Fruit fly (Drosophila melanogaster) whole organism, embryonic: ENCODE measurements around the gene bero.

Experiments
- BEAF-32 ChIP-seq: fragments of 200-800 bp; sonication (Bioruptor generic); optimal IDR thresholded peaks from 3 replicates; lab custom pipeline; 2017; ENCODE audit warnings: missing biosample characterization, missing genetic modification characterization, mild to moderate bottlenecking, moderate library complexity, missing genetic modification reagents
- BtbVII ChIP-seq: fragments of 200-800 bp; sonication (Bioruptor generic); optimal IDR thresholded peaks from 3 replicates; lab custom pipeline; 2017; ENCODE audit warnings: missing biosample characterization, mild to moderate bottlenecking, missing genetic modification characterization
- CG10147 ChIP-seq: fragments of 200-800 bp; sonication (Bioruptor generic); optimal IDR thresholded peaks from 2 replicates; lab custom pipeline; 2019; ENCODE audit warnings: missing biosample characterization, mild to moderate bottlenecking, missing genetic modification characterization, moderate library complexity
- CG10209 ChIP-seq: fragments of 200-800 bp; sonication (Bioruptor generic); optimal IDR thresholded peaks from 3 replicates; lab custom pipeline; 2017; ENCODE audit warnings: missing biosample characterization, mild to moderate bottlenecking, missing genetic modification characterization, missing genetic modification reagents
- CG11456 ChIP-seq: fragments of 200-800 bp; sonication (Bioruptor generic); IDR thresholded peaks from 3 replicates; pipeline ENCODE4 v1.3.6; 2022; ENCODE audit warnings: missing biosample characterization, missing genetic modification characterization
- CG11560 ChIP-seq: fragments of 200-800 bp; sonication (Bioruptor generic); IDR thresholded peaks from 3 replicates; pipeline ENCODE4 v1.3.6; 2022; ENCODE audit warnings: missing biosample characterization, missing genetic modification characterization
- CG12219 ChIP-seq: fragments of 200-800 bp; sonication (Bioruptor generic); optimal IDR thresholded peaks from 3 replicates; lab custom pipeline; 2018; ENCODE audit warnings: missing biosample characterization, mild to moderate bottlenecking, missing genetic modification characterization
- CG13624 ChIP-seq: fragments of 200-800 bp; sonication (Bioruptor generic); optimal IDR thresholded peaks from 2 replicates; lab custom pipeline; 2016; ENCODE audit warnings: missing biosample characterization, missing genetic modification characterization
- CG15696 ChIP-seq: fragments of 200-800 bp; sonication (Bioruptor generic); optimal IDR thresholded peaks from 2 replicates; lab custom pipeline; 2019; ENCODE audit warnings: missing biosample characterization, mild to moderate bottlenecking, missing genetic modification characterization, moderate library complexity
- CG17361 ChIP-seq: fragments of 200-800 bp; sonication (Bioruptor generic); IDR thresholded peaks from 3 replicates; pipeline ENCODE4 v1.3.6; 2022; ENCODE audit warnings: missing biosample characterization, missing genetic modification characterization
- CG17385 ChIP-seq: fragments of 200-800 bp; sonication (Bioruptor generic); optimal IDR thresholded peaks from 3 replicates; lab custom pipeline; 2018; ENCODE audit warnings: missing biosample characterization, mild to moderate bottlenecking, missing genetic modification characterization
- CG17802 ChIP-seq: fragments of 200-800 bp; sonication (Bioruptor generic); optimal IDR thresholded peaks from 2 replicates; lab custom pipeline; 2018; ENCODE audit warnings: missing biosample characterization, mild to moderate bottlenecking, missing genetic modification characterization, moderate library complexity
- CG17829 ChIP-seq: fragments of 200-800 bp; optimal IDR thresholded peaks from 2 replicates; lab custom pipeline; 2019; ENCODE audit warnings: missing biosample characterization, mild to moderate bottlenecking, missing genetic modification characterization, moderate library complexity
- CG2202 ChIP-seq: fragments of 200-800 bp; sonication (Bioruptor generic); optimal IDR thresholded peaks from 2 replicates; lab custom pipeline; 2018; ENCODE audit warnings: missing biosample characterization, mild to moderate bottlenecking, missing genetic modification characterization
- CG2889 ChIP-seq: fragments of 200-800 bp; sonication (Bioruptor generic); IDR thresholded peaks from 3 replicates; pipeline ENCODE4 v1.3.6; 2022; ENCODE audit warnings: missing biosample characterization, missing genetic modification characterization
- CG3281 ChIP-seq: fragments of 200-800 bp; sonication (Bioruptor generic); optimal IDR thresholded peaks from 3 replicates; lab custom pipeline; 2017; ENCODE audit warnings: missing biosample characterization, mild to moderate bottlenecking, missing genetic modification characterization
- CG6791 ChIP-seq: fragments of 200-800 bp; sonication (Bioruptor generic); IDR thresholded peaks from 3 replicates; pipeline ENCODE4 v1.3.6; 2022; ENCODE audit warnings: missing biosample characterization, missing genetic modification characterization; ENCODE audit not compliant: partially characterized antibody
- CG7786 ChIP-seq: fragments of 200-800 bp; sonication (Bioruptor generic); optimal IDR thresholded peaks from 2 replicates; lab custom pipeline; 2016; ENCODE audit warnings: missing biosample characterization, missing genetic modification characterization
- CG9727 ChIP-seq: fragments of 200-800 bp; sonication (Bioruptor generic); optimal IDR thresholded peaks from 3 replicates; lab custom pipeline; 2017; ENCODE audit warnings: missing biosample characterization, mild to moderate bottlenecking, missing genetic modification characterization
- Fer1 ChIP-seq: fragments of 200-800 bp; sonication (Bioruptor generic); optimal IDR thresholded peaks from 2 replicates; lab custom pipeline; 2017; ENCODE audit warnings: missing biosample characterization, mild to moderate bottlenecking, missing genetic modification characterization
- Med ChIP-seq: fragments of 200-800 bp; sonication (Bioruptor generic); peaks from one replicate; lab custom pipeline; 2016; ENCODE audit warnings: missing biosample characterization, missing genetic modification characterization, mild to moderate bottlenecking, inconsistent platforms, moderate library complexity
- Meics ChIP-seq: fragments of 200-800 bp; sonication (Bioruptor generic); optimal IDR thresholded peaks from 2 replicates; lab custom pipeline; 2017; ENCODE audit warnings: missing biosample characterization, mild to moderate bottlenecking, missing genetic modification characterization
- Myb ChIP-seq: fragments of 200-800 bp; sonication (Bioruptor generic); optimal IDR thresholded peaks from 2 replicates; lab custom pipeline; 2016; ENCODE audit warnings: missing biosample characterization, missing genetic modification characterization
- Ptx1 ChIP-seq: fragments of 200-800 bp; sonication (Bioruptor generic); IDR thresholded peaks from 2 replicates; pipeline ENCODE4 v1.3.6; 2022; ENCODE audit warnings: missing biosample characterization, missing genetic modification characterization
- Sry-β ChIP-seq: fragments of 200-800 bp; sonication (Bioruptor generic); optimal IDR thresholded peaks from 2 replicates; lab custom pipeline; 2018; ENCODE audit warnings: missing biosample characterization, mild to moderate bottlenecking, missing genetic modification characterization, moderate library complexity
- Ssrp ChIP-seq: fragments of 200-800 bp; sonication (Bioruptor generic); optimal IDR thresholded peaks from 2 replicates; lab custom pipeline; 2018; ENCODE audit warnings: missing biosample characterization, mild to moderate bottlenecking, missing genetic modification characterization, moderate library complexity
- YL-1 ChIP-seq: fragments of 200-800 bp; sonication (Bioruptor generic); optimal IDR thresholded peaks from 3 replicates; lab custom pipeline; 2017; ENCODE audit warnings: missing biosample characterization, mild to moderate bottlenecking, missing genetic modification characterization
- ac ChIP-seq: fragments of 200-800 bp; sonication (Bioruptor generic); optimal IDR thresholded peaks from 3 replicates; lab custom pipeline; 2017; ENCODE audit warnings: missing biosample characterization, mild to moderate bottlenecking, missing genetic modification characterization
- amos ChIP-seq: fragments of 200-800 bp; sonication (Bioruptor generic); IDR thresholded peaks from 2 replicates; pipeline ENCODE4 v1.3.6; 2022; ENCODE audit warnings: missing biosample characterization, missing genetic modification characterization; ENCODE audit not compliant: partially characterized antibody
- ara ChIP-seq: fragments of 200-800 bp; sonication (Bioruptor generic); IDR thresholded peaks from 2 replicates; pipeline ENCODE4 v1.3.6; 2022; ENCODE audit warnings: missing biosample characterization, missing genetic modification characterization
- ash1 ChIP-seq: fragments of 200-800 bp; sonication (Bioruptor generic); optimal IDR thresholded peaks from 2 replicates; lab custom pipeline; 2018; ENCODE audit warnings: missing biosample characterization, mild to moderate bottlenecking, missing genetic modification characterization
- bowl ChIP-seq: fragments of 200-800 bp; sonication (Bioruptor generic); IDR thresholded peaks from 2 replicates; pipeline ENCODE4 v1.3.6; 2022; ENCODE audit warnings: missing biosample characterization, missing genetic modification characterization
- bsh ChIP-seq, 2 experiments: fragments of 200-800 bp; sonication (Bioruptor generic); optimal IDR thresholded peaks; 2 replicates each; lab custom pipeline; 2017 to 2018; ENCODE audit warnings: mild to moderate bottlenecking in 2 of 2, missing biosample characterization in 2 of 2, missing genetic modification characterization in 2 of 2, moderate library complexity in 1 of 2
- chm ChIP-seq: fragments of 200-800 bp; sonication (Bioruptor generic); IDR thresholded peaks from 2 replicates; pipeline ENCODE4 v1.3.6; 2022; ENCODE audit warnings: missing biosample characterization, missing genetic modification characterization
- cwo ChIP-seq: fragments of 200-800 bp; sonication (Bioruptor generic); optimal IDR thresholded peaks from 3 replicates; lab custom pipeline; 2017; ENCODE audit warnings: missing biosample characterization, missing genetic modification characterization, mild to moderate bottlenecking, moderate library complexity, missing genetic modification reagents
- fd3F ChIP-seq: fragments of 200-800 bp; sonication (Bioruptor generic); optimal IDR thresholded peaks from 2 replicates; lab custom pipeline; 2018; ENCODE audit warnings: missing biosample characterization, mild to moderate bottlenecking, missing genetic modification characterization, moderate library complexity
- gt ChIP-seq: fragments of 200-800 bp; sonication (Bioruptor generic); IDR thresholded peaks from 2 replicates; pipeline ENCODE4 v1.3.6; 2022; ENCODE audit warnings: missing biosample characterization, missing genetic modification characterization
- h ChIP-seq: fragments of >200 bp; optimal IDR thresholded peaks from 2 replicates; lab custom pipeline; 2017
- hb ChIP-seq: fragments of 200-800 bp; sonication (Bioruptor generic); IDR thresholded peaks from 3 replicates; pipeline ENCODE4 v1.3.6; 2022; ENCODE audit warnings: missing biosample characterization, missing genetic modification characterization; ENCODE audit not compliant: partially characterized antibody
- hth ChIP-seq: fragments of >200 bp; optimal IDR thresholded peaks from 2 replicates; lab custom pipeline; 2017; ENCODE audit warnings: inconsistent platforms
- pho ChIP-seq: fragments of 200-800 bp; sonication (Bioruptor generic); optimal IDR thresholded peaks from 2 replicates; lab custom pipeline; 2016; ENCODE audit warnings: missing biosample characterization, missing genetic modification characterization
- ro ChIP-seq: fragments of 200-800 bp; sonication (Bioruptor generic); IDR thresholded peaks from 2 replicates; pipeline ENCODE4 v1.3.6; 2022; ENCODE audit warnings: missing biosample characterization, missing genetic modification characterization
- slbo ChIP-seq: fragments of 200-800 bp; sonication (Bioruptor generic); IDR thresholded peaks from 2 replicates; pipeline ENCODE4 v1.3.6; 2022; ENCODE audit warnings: missing biosample characterization, missing genetic modification characterization
- tio ChIP-seq: fragments of 200-800 bp; sonication (Bioruptor generic); optimal IDR thresholded peaks from 2 replicates; lab custom pipeline; 2017; ENCODE audit warnings: missing biosample characterization, missing genetic modification characterization, inconsistent platforms
- toy ChIP-seq: fragments of 200-800 bp; sonication (Bioruptor generic); IDR thresholded peaks from 2 replicates; pipeline ENCODE4 v1.3.6; 2022; ENCODE audit warnings: missing biosample characterization, missing genetic modification characterization
- tx ChIP-seq: fragments of 200-800 bp; sonication (Bioruptor generic); optimal IDR thresholded peaks from 2 replicates; lab custom pipeline; 2016; ENCODE audit warnings: missing biosample characterization, missing genetic modification characterization
- unpg ChIP-seq: fragments of 200-800 bp; sonication (Bioruptor generic); optimal IDR thresholded peaks from 3 replicates; lab custom pipeline; 2018; ENCODE audit warnings: missing biosample characterization, mild to moderate bottlenecking, missing genetic modification characterization, moderate library complexity
- z ChIP-seq: fragments of 200-800 bp; sonication (Bioruptor generic); IDR thresholded peaks from 3 replicates; pipeline ENCODE4 v1.3.6; 2022; ENCODE audit warnings: missing biosample characterization, missing genetic modification characterization
- zen ChIP-seq: fragments of 200-800 bp; sonication (Bioruptor generic); optimal IDR thresholded peaks from 3 replicates; lab custom pipeline; 2018; ENCODE audit warnings: missing biosample characterization, mild to moderate bottlenecking, missing genetic modification characterization, moderate library complexity
- zen2 ChIP-seq: fragments of 200-800 bp; sonication (Bioruptor generic); IDR thresholded peaks from 3 replicates; pipeline ENCODE4 v1.3.6; 2022; ENCODE audit warnings: missing biosample characterization, missing genetic modification characterization; ENCODE audit not compliant: partially characterized antibody

bero gene

dm6 chr2L:20822489-20823195, 35.9 kb upstream of the bero start, which contains the start of gene CG9331:
Gene CG9331, plus strand, starts transcription at chr2L:20822828.
- peak; percentile 63 for TF ChIP-seq CG6791
- no peak for TF ChIP-seq cwo (GFP tag; lab: Kevin White, UChicago)
- no peak for TF ChIP-seq CG2889 (GFP tag; lab: Robert Waterston, UW)
- no peak for TF ChIP-seq CG11456 (GFP tag; lab: Robert Waterston, UW)
- TF ChIP-seq BEAF-32 (GFP tag; lab: Kevin White, UChicago), result peak; percentile 25
- TF ChIP-seq CG2202 (tag; lab: Kevin White, UChicago), result no peak
- no peak for TF ChIP-seq CG17802
- TF ChIP-seq h (lab: Kevin White, UChicago), result no peak
- TF ChIP-seq CG12219 (GFP tag; lab: Kevin White, UChicago), result no peak
- no peak for TF ChIP-seq bowl (GFP tag; lab: Robert Waterston, UW)
- no peak for TF ChIP-seq bsh (GFP tag; optimal IDR thresholded peaks at IDR 0.05; lab: Kevin White, UChicago)
- no peak for TF ChIP-seq z (GFP tag; lab: Robert Waterston, UW)
- no peak for TF ChIP-seq CG17361
- no peak for TF ChIP-seq Fer1 (GFP tag; lab: Kevin White, UChicago)
- TF ChIP-seq Meics (GFP tag; lab: Kevin White, UChicago), result no peak
- TF ChIP-seq ash1 (GFP tag; lab: Kevin White, UChicago), result no peak
- no peak for TF ChIP-seq pho (GFP tag; lab: Kevin White, UChicago)
- TF ChIP-seq CG17829 (tag; lab: Kevin White, UChicago), result peak; percentile 87
- no peak for TF ChIP-seq ac
- TF ChIP-seq CG11560, result no peak
- no peak for TF ChIP-seq hb (GFP tag; lab: Robert Waterston, UW)
- TF ChIP-seq zen (tag; lab: Kevin White, UChicago), result peak; percentile 70
- TF ChIP-seq CG7786, result no peak
- no peak for TF ChIP-seq toy (GFP tag; lab: Robert Waterston, UW)
- TF ChIP-seq tio (GFP tag; lab: Kevin White, UChicago), result no peak
- no peak for TF ChIP-seq BtbVII (GFP tag; lab: Kevin White, UChicago)
- TF ChIP-seq CG15696, result peak; percentile 9
- no peak for TF ChIP-seq Myb
- TF ChIP-seq chm (GFP tag; lab: Robert Waterston, UW), result peak; percentile 64; the same call in 1 of the 2 replicates
- 0 out of 3 replicates have a peak, but pooled peaks have one; percentile 50 for TF ChIP-seq zen2 (GFP tag; lab: Robert Waterston, UW)
- no peak for TF ChIP-seq unpg
- no peak for TF ChIP-seq hth (lab: Kevin White, UChicago)
- no peak for TF ChIP-seq amos (GFP tag; lab: Robert Waterston, UW)
- TF ChIP-seq gt (GFP tag; lab: Robert Waterston, UW), result no peak
- TF ChIP-seq CG10209, result peak; percentile 58
- TF ChIP-seq fd3F (GFP tag; lab: Kevin White, UChicago), result no peak
- TF ChIP-seq CG3281 (GFP tag; lab: Kevin White, UChicago), result no peak
- no peak for TF ChIP-seq tx
- TF ChIP-seq Sry-β (GFP tag; lab: Kevin White, UChicago), result no peak
- no peak for TF ChIP-seq CG17385
- TF ChIP-seq Ssrp (tag; lab: Kevin White, UChicago), result no peak
- no peak for TF ChIP-seq CG13624
- peak; percentile 90 for TF ChIP-seq Med
- no peak for TF ChIP-seq YL-1
- no peak for TF ChIP-seq CG10147 (GFP tag; lab: Kevin White, UChicago)
- no peak for TF ChIP-seq Ptx1
- no peak for TF ChIP-seq ro
- no peak for TF ChIP-seq slbo
- no peak for TF ChIP-seq ara
- TF ChIP-seq CG9727, result no peak
